Fruit fly (Drosophila melanogaster): ENCODE data around the gene GstT3.

GstT3 gene

dm6 chrX:20481404-20481803 is 14.1 kb downstream of the GstT3 start (continued):
- no peak for TF ChIP-seq maf-S (GFP tag; optimal IDR thresholded peaks at IDR 0.05)
- TF ChIP-seq Dbx (GFP tag; IDR thresholded peaks at IDR 0.05), result no peak
- no peak for TF ChIP-seq CG11456 (GFP tag; IDR thresholded peaks at IDR 0.05)
- no peak for TF ChIP-seq CG11723 (GFP tag; optimal IDR thresholded peaks at IDR 0.05)
- no peak for TF ChIP-seq CG17359 (tag; optimal IDR thresholded peaks at IDR 0.05)
- no peak for TF ChIP-seq ash1 (GFP tag; optimal IDR thresholded peaks at IDR 0.05)
- peak; percentile 58 for TF ChIP-seq lab (GFP tag; optimal IDR thresholded peaks at IDR 0.05)
- no peak for TF ChIP-seq CG12299 (tag; optimal IDR thresholded peaks at IDR 0.05)
- peak; percentile 38; the same call in 1 of the 2 replicates for TF ChIP-seq crol (GFP tag; IDR thresholded peaks at IDR 0.05)
- TF ChIP-seq BtbVII (GFP tag; optimal IDR thresholded peaks at IDR 0.05), result peak; percentile 38
- no peak for TF ChIP-seq H2.0 (GFP tag; IDR thresholded peaks at IDR 0.05)
- no peak for TF ChIP-seq CG15696 (tag; optimal IDR thresholded peaks at IDR 0.05)
- TF ChIP-seq chinmo (GFP tag; IDR thresholded peaks at IDR 0.05; ENCODE audit: partially characterized antibody), result 0 out of 4 replicates have a peak, but pooled peaks have one; percentile 69
- TF ChIP-seq rib (GFP tag; IDR thresholded peaks at IDR 0.05), result peak; percentile 60; the same call in 1 of the 2 replicates
- TF ChIP-seq Adf1 (GFP tag; IDR thresholded peaks at IDR 0.05), result no peak
- no peak for TF ChIP-seq Bteb2 (GFP tag; optimal IDR thresholded peaks at IDR 0.05)
- TF ChIP-seq Hr78 (GFP tag; optimal IDR thresholded peaks at IDR 0.05), result no peak
- no peak for TF ChIP-seq phol (tag; optimal IDR thresholded peaks at IDR 0.05)
- TF ChIP-seq dpn (GFP tag; optimal IDR thresholded peaks at IDR 0.05), result no peak

- no peak for TF ChIP-seq CG4617 (GFP tag; optimal IDR thresholded peaks at IDR 0.05; ENCODE audit: borderline replicate concordance)
- TF ChIP-seq CG8944 (GFP tag; optimal IDR thresholded peaks at IDR 0.05), result no peak
- no peak for TF ChIP-seq CG6683 (GFP tag; optimal IDR thresholded peaks at IDR 0.05)
- no peak for TF ChIP-seq C15 (GFP tag; IDR thresholded peaks at IDR 0.05)
- TF ChIP-seq hkb (optimal IDR thresholded peaks at IDR 0.05), result no peak
- 0 out of 2 replicates have a peak, but pooled peaks have one; percentile 49 for TF ChIP-seq hkb (GFP tag; IDR thresholded peaks at IDR 0.05)
- peak; percentile 18 for TF ChIP-seq CG12659 (GFP tag; optimal IDR thresholded peaks at IDR 0.05)
- no peak for TF ChIP-seq chif (GFP tag; optimal IDR thresholded peaks at IDR 0.05)
- TF ChIP-seq CG1792 (GFP tag; optimal IDR thresholded peaks at IDR 0.05), result no peak
- no peak for TF ChIP-seq CG16815 (GFP tag; optimal IDR thresholded peaks at IDR 0.05)
- no peak for TF ChIP-seq CG4730 (GFP tag; IDR thresholded peaks at IDR 0.05)
- TF ChIP-seq HLHmδ (GFP tag; optimal IDR thresholded peaks at IDR 0.05), result no peak
- TF ChIP-seq CrebB (tag; optimal IDR thresholded peaks at IDR 0.05), result no peak
- no peak for TF ChIP-seq CG4404 (GFP tag; IDR thresholded peaks at IDR 0.05)
- TF ChIP-seq Hr39 (optimal IDR thresholded peaks at IDR 0.05), result no peak
- TF ChIP-seq Dref (GFP tag; IDR thresholded peaks at IDR 0.05), result no peak
- TF ChIP-seq h (optimal IDR thresholded peaks at IDR 0.05), result no peak
- TF ChIP-seq GATAe (GFP tag; conservative IDR thresholded peaks at IDR 0.05), result no peak
- no peak for TF ChIP-seq BtbVII (GFP tag; optimal IDR thresholded peaks at IDR 0.05)
- no peak for TF ChIP-seq CG10209 (GFP tag; optimal IDR thresholded peaks at IDR 0.05)
- TF ChIP-seq Optix (GFP tag; IDR thresholded peaks at IDR 0.05), result no peak
- TF ChIP-seq CG17186 (GFP tag; optimal IDR thresholded peaks at IDR 0.05), result no peak
- no peak for TF ChIP-seq D19B (GFP tag; optimal IDR thresholded peaks at IDR 0.05)
- TF ChIP-seq amos (GFP tag; IDR thresholded peaks at IDR 0.05; ENCODE audit: partially characterized antibody), result 0 out of 2 replicates have a peak, but pooled peaks have one; percentile 11
- peak; percentile 14 for TF ChIP-seq Abd-B (GFP tag; optimal IDR thresholded peaks at IDR 0.05)
- no peak for TF ChIP-seq oc (tag; optimal IDR thresholded peaks at IDR 0.05)
- peak; percentile 2 for TF ChIP-seq Xbp1 (GFP tag; optimal IDR thresholded peaks at IDR 0.05)
- TF ChIP-seq CG4854 (GFP tag; optimal IDR thresholded peaks at IDR 0.05), result no peak
- TF ChIP-seq CG10147 (GFP tag; optimal IDR thresholded peaks at IDR 0.05), result no peak
- no peak for TF ChIP-seq gt (GFP tag; IDR thresholded peaks at IDR 0.05)
- TF ChIP-seq CG2875 (GFP tag; optimal IDR thresholded peaks at IDR 0.05), result no peak
- TF ChIP-seq CG17361 (GFP tag; IDR thresholded peaks at IDR 0.05), result 0 out of 3 replicates have a peak, but pooled peaks have one; percentile 15
Measured at dm6 chrX:20482790-20483564, 15.7 kb downstream of the GstT3 start.

Data from whole organism, embryonic.